Fruit fly (Drosophila melanogaster): ENCODE measurements around the gene CG17109.

DNA sequence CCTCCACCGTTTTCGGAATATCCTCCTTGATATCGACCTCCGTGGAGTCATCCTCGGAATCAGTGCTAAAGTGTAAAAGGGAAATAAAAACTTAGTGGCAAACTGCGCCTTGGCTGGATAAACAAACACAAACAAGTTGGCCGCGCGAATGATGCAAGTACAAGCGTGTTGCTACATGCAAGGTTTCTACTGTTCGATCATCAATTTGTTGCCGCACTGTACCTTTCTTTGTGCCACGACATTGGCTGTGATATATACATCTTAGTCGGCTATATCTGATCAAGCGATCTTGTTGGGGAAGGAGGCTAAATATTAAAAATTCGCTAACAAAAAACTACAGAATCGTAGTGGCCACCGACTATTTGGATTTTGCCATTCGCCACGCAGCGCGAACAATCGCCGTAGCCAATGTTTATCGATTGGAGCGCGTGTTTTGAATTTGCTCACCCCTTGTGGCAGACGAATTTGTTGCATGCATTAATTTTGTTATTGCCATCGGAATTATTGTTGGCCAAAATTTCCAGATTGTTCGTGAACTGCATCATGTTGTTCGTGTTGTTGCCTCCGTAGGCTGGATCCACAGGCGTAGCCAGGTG, 42.3 kb upstream of the CG17109 start:
- TF ChIP-seq D1 (tag; optimal IDR thresholded peaks at IDR 0.05): no peak
- no peak for TF ChIP-seq fd96Ca (GFP tag; IDR thresholded peaks at IDR 0.05)
- TF ChIP-seq CG9948 (tag; optimal IDR thresholded peaks at IDR 0.05): no peak
- no peak for TF ChIP-seq CG17806 (tag; optimal IDR thresholded peaks at IDR 0.05)
- no peak for TF ChIP-seq CG15710 (tag; optimal IDR thresholded peaks at IDR 0.05)
- TF ChIP-seq CG14655 (GFP tag; optimal IDR thresholded peaks at IDR 0.05): no peak
- no peak for TF ChIP-seq CG8159 (tag; optimal IDR thresholded peaks at IDR 0.05)
- TF ChIP-seq CG13204 (GFP tag; optimal IDR thresholded peaks at IDR 0.05): no peak
- no peak for TF ChIP-seq CG10348 (GFP tag; IDR thresholded peaks at IDR 0.05)
- TF ChIP-seq rn (GFP tag; IDR thresholded peaks at IDR 0.05): no peak
- TF ChIP-seq Pif1B (GFP tag; optimal IDR thresholded peaks at IDR 0.05): no peak
- no peak for TF ChIP-seq CG34367 (tag; optimal IDR thresholded peaks at IDR 0.05)
- no peak for TF ChIP-seq Snoo (tag; optimal IDR thresholded peaks at IDR 0.05)
- TF ChIP-seq EcR (GFP tag; optimal IDR thresholded peaks at IDR 0.05): no peak
